Worm (Caenorhabditis elegans) whole organism, young adult: Measurements from ENCODE around the gene egl-45.

Experiments
- B0019.2 ChIP-seq: fragments of 200-800 bp; sonication (Bioruptor generic); conservative IDR thresholded peaks from 2 replicates; pipeline ENCODE4 v1.3.6; 2022; ENCODE audit warnings: missing genetic modification reagents, missing genetic modification characterization, missing compliant biosample characterization
- B0261.1 ChIP-seq: sonication (generic microtip); optimal IDR thresholded peaks from 2 replicates; lab custom pipeline; 2016; ENCODE audit warnings: mild to moderate bottlenecking, missing genetic modification characterization, moderate library complexity, missing compliant biosample characterization
- D2030.7 ChIP-seq: fragments of 200-800 bp; sonication (Bioruptor generic); IDR thresholded peaks from 2 replicates; pipeline ENCODE4 v1.3.6; 2022; ENCODE audit warnings: missing genetic modification reagents, missing genetic modification characterization, missing compliant biosample characterization
- F10E7.11 ChIP-seq: sonication (generic microtip); optimal IDR thresholded peaks from 2 replicates; lab custom pipeline; 2017; ENCODE audit warnings: mild to moderate bottlenecking, missing genetic modification characterization, moderate library complexity, missing compliant biosample characterization
- F33H1.4 ChIP-seq: fragments of 200-800 bp; sonication (Bioruptor generic); IDR thresholded peaks from 2 replicates; pipeline ENCODE4 v1.3.6; 2022; ENCODE audit warnings: missing genetic modification reagents, missing genetic modification characterization, missing compliant biosample characterization
- F57C9.4 ChIP-seq: sonication (generic microtip); optimal IDR thresholded peaks from 2 replicates; lab custom pipeline; 2017; ENCODE audit warnings: mild to moderate bottlenecking, missing genetic modification characterization, missing compliant biosample characterization
- K11D2.4 ChIP-seq: fragments of 200-800 bp; sonication (Bioruptor generic); IDR thresholded peaks from 2 replicates; pipeline ENCODE4 v1.3.6; 2022; ENCODE audit warnings: missing genetic modification reagents, missing genetic modification characterization, missing compliant biosample characterization
- K12H6.12 ChIP-seq: fragments of 200-800 bp; sonication (Bioruptor generic); optimal IDR thresholded peaks from 2 replicates; lab custom pipeline; 2018; ENCODE audit warnings: mild to moderate bottlenecking, missing genetic modification characterization, missing compliant biosample characterization
- Y56A3A.18 ChIP-seq: fragments of 200-800 bp; sonication (Bioruptor generic); IDR thresholded peaks from 2 replicates; pipeline ENCODE4 v1.3.6; 2022; ENCODE audit warnings: missing genetic modification reagents, missing genetic modification characterization, missing compliant biosample characterization
- Y79H2A.3 ChIP-seq: fragments of 200-800 bp; sonication (Bioruptor generic); conservative IDR thresholded peaks from 2 replicates; pipeline ENCODE4 v1.3.6; 2022; ENCODE audit warnings: missing genetic modification reagents, missing genetic modification characterization, missing compliant biosample characterization
- ZK185.1 ChIP-seq: sonication (generic microtip); optimal IDR thresholded peaks from 2 replicates; lab custom pipeline; 2016; ENCODE audit warnings: mild to moderate bottlenecking, missing genetic modification characterization, missing compliant biosample characterization; ENCODE audit not compliant: poor library complexity, severe bottlenecking
- akir-1 ChIP-seq: fragments of 200-800 bp; sonication (Bioruptor generic); optimal IDR thresholded peaks from 2 replicates; lab custom pipeline; 2018; ENCODE audit warnings: mild to moderate bottlenecking, missing genetic modification characterization, moderate library complexity, missing compliant biosample characterization
- ama-1 ChIP-seq, 3 experiments: fragments of 150-350 bp in 1 of 3; sonication (generic microtip) in 2 of 3; optimal IDR thresholded peaks; 2 replicates each; lab custom pipeline; 2014 to 2018; ENCODE audit warnings: missing biosample characterization in 2 of 3, missing genetic modification characterization in 2 of 3, missing genetic modification reagents in 2 of 3
- aptf-3 ChIP-seq: fragments of 200-800 bp; sonication (Bioruptor generic); IDR thresholded peaks from 2 replicates; pipeline ENCODE4 v1.3.6; 2022; ENCODE audit warnings: missing genetic modification characterization, missing compliant biosample characterization
- athp-1 ChIP-seq: sonication (generic microtip); optimal IDR thresholded peaks from 2 replicates; lab custom pipeline; 2017; ENCODE audit warnings: mild to moderate bottlenecking, missing genetic modification characterization, missing compliant biosample characterization
- bed-2 ChIP-seq: fragments of 200-800 bp; sonication (Bioruptor generic); IDR thresholded peaks from 2 replicates; pipeline ENCODE4 v1.3.6; 2022; ENCODE audit warnings: missing genetic modification reagents, missing genetic modification characterization, missing compliant biosample characterization
- ccch-3 ChIP-seq: fragments of 200-800 bp; sonication (Bioruptor generic); optimal IDR thresholded peaks from 2 replicates; lab custom pipeline; 2018; ENCODE audit warnings: mild to moderate bottlenecking, missing genetic modification characterization, missing compliant biosample characterization
- cebp-2 ChIP-seq: fragments of 200-800 bp; sonication (Bioruptor generic); IDR thresholded peaks from 2 replicates; pipeline ENCODE4 v1.3.6; 2022; ENCODE audit warnings: missing genetic modification characterization, missing compliant biosample characterization
- ceh-100 ChIP-seq: fragments of 200-800 bp; sonication (Bioruptor generic); IDR thresholded peaks from 2 replicates; pipeline ENCODE4 v1.3.6; 2022; ENCODE audit warnings: missing genetic modification reagents, missing genetic modification characterization, missing compliant biosample characterization
- dpl-1 ChIP-seq: fragments of 150-350 bp; optimal IDR thresholded peaks from 2 replicates; lab custom pipeline; 2014; ENCODE audit warnings: missing biosample characterization, missing genetic modification reagents, missing genetic modification characterization
- egrh-3 ChIP-seq: fragments of 200-800 bp; sonication (Bioruptor generic); IDR thresholded peaks from 2 replicates; pipeline ENCODE4 v1.3.6; 2022; ENCODE audit warnings: missing genetic modification reagents, missing genetic modification characterization, missing compliant biosample characterization
- ekl-4 ChIP-seq: fragments of 200-800 bp; sonication (Bioruptor generic); IDR thresholded peaks from 2 replicates; pipeline ENCODE4 v1.3.6; 2022; ENCODE audit warnings: missing genetic modification reagents, missing genetic modification characterization, missing compliant biosample characterization
- ets-4 ChIP-seq: fragments of 200-800 bp; sonication (Bioruptor generic); optimal IDR thresholded peaks from 2 replicates; lab custom pipeline; 2018; ENCODE audit warnings: mild to moderate bottlenecking, missing genetic modification characterization, missing compliant biosample characterization
- hrde-1 ChIP-seq: sonication (generic microtip); optimal IDR thresholded peaks from 2 replicates; lab custom pipeline; 2016; ENCODE audit warnings: missing genetic modification characterization, mild to moderate bottlenecking, missing compliant biosample characterization, moderate library complexity, missing genotype, missing genetic modification reagents, borderline replicate concordance
- lag-1 ChIP-seq: fragments of 200-800 bp; sonication (Bioruptor generic); IDR thresholded peaks from 2 replicates; pipeline ENCODE4 v1.3.6; 2022; ENCODE audit warnings: missing genetic modification reagents, missing genetic modification characterization, missing compliant biosample characterization
- let-526 ChIP-seq: fragments of 200-800 bp; sonication (Bioruptor generic); IDR thresholded peaks from 2 replicates; pipeline ENCODE4 v1.3.6; 2022; ENCODE audit warnings: missing genetic modification reagents, missing genetic modification characterization, missing compliant biosample characterization
- lin-35 ChIP-seq, 3 experiments: fragments of 150-350 bp in 2 of 3; sonication (generic microtip) in 1 of 3; optimal IDR thresholded peaks; 2 replicates each; lab custom pipeline; 2014 to 2018; ENCODE audit warnings: missing biosample characterization in 3 of 3, missing genetic modification characterization in 3 of 3, missing genetic modification reagents in 3 of 3
- lin-40 ChIP-seq: sonication (generic microtip); optimal IDR thresholded peaks from 2 replicates; lab custom pipeline; 2016; ENCODE audit warnings: missing genetic modification characterization, mild to moderate bottlenecking, missing compliant biosample characterization, missing genotype, missing genetic modification reagents
- lsy-27 ChIP-seq: sonication (generic microtip); optimal IDR thresholded peaks from 2 replicates; lab custom pipeline; 2017; ENCODE audit warnings: missing genetic modification characterization, mild to moderate bottlenecking, missing compliant biosample characterization, antibody characterized with exemption, missing genotype, borderline replicate concordance; ENCODE audit not compliant: insufficient read depth
- madf-3 ChIP-seq: fragments of 200-800 bp; sonication (Bioruptor generic); IDR thresholded peaks from 2 replicates; pipeline ENCODE4 v1.3.6; 2022; ENCODE audit warnings: missing genetic modification reagents, missing genetic modification characterization, missing compliant biosample characterization
- mel-28 ChIP-seq: sonication (generic microtip); optimal IDR thresholded peaks from 2 replicates; lab custom pipeline; 2016; ENCODE audit warnings: borderline replicate concordance, mild to moderate bottlenecking, missing genetic modification characterization, missing compliant biosample characterization
- nfya-1 ChIP-seq: sonication (generic microtip); optimal IDR thresholded peaks from 2 replicates; lab custom pipeline; 2017; ENCODE audit warnings: antibody characterized with exemption, missing compliant biosample characterization, missing genetic modification characterization, borderline replicate concordance; ENCODE audit not compliant: insufficient read depth
- nhr-80 ChIP-seq: sonication (generic microtip); optimal IDR thresholded peaks from 2 replicates; lab custom pipeline; 2016; ENCODE audit warnings: missing genetic modification characterization, missing compliant biosample characterization
- pbrm-1 ChIP-seq: fragments of 200-800 bp; sonication (Bioruptor generic); IDR thresholded peaks from 2 replicates; pipeline ENCODE4 v1.3.6; 2022; ENCODE audit warnings: missing genetic modification reagents, missing genetic modification characterization, missing compliant biosample characterization
- rec-8 ChIP-seq, 2 experiments: sonication (generic microtip); optimal IDR thresholded peaks; 2 replicates each; lab custom pipeline; 2016; ENCODE audit warnings: mild to moderate bottlenecking in 2 of 2, missing genetic modification characterization in 2 of 2, missing genetic modification reagents in 2 of 2, missing genotype in 2 of 2, missing biosample characterization in 1 of 2, missing compliant biosample characterization in 1 of 2, moderate library complexity in 1 of 2
- rpc-1 ChIP-seq, 2 experiments: fragments of 150-350 bp in 1 of 2; sonication (generic microtip) in 1 of 2; optimal IDR thresholded peaks; 2 replicates each; lab custom pipeline; 2014 to 2018; ENCODE audit warnings: missing biosample characterization in 1 of 2, missing genetic modification characterization in 1 of 2, missing genetic modification reagents in 1 of 2, missing genotype in 1 of 2
- sdz-38 ChIP-seq: sonication (generic microtip); optimal IDR thresholded peaks from 2 replicates; lab custom pipeline; 2016; ENCODE audit warnings: missing genotype, missing genetic modification characterization, missing compliant biosample characterization
- snpc-1.1 ChIP-seq: sonication (generic microtip); optimal IDR thresholded peaks from 2 replicates; lab custom pipeline; 2017; ENCODE audit warnings: missing genetic modification characterization, mild to moderate bottlenecking, missing compliant biosample characterization, antibody characterized with exemption, moderate library complexity, missing genotype, missing genetic modification reagents; ENCODE audit not compliant: insufficient read depth
- snpc-1.3 ChIP-seq: sonication (generic microtip); optimal IDR thresholded peaks from 2 replicates; lab custom pipeline; 2017; ENCODE audit warnings: missing genetic modification characterization, mild to moderate bottlenecking, missing compliant biosample characterization, antibody characterized with exemption, moderate library complexity, missing genotype, missing genetic modification reagents; ENCODE audit not compliant: insufficient read depth
- unc-62 ChIP-seq: fragments of 150-350 bp; optimal IDR thresholded peaks from 2 replicates; lab custom pipeline; 2014; ENCODE audit warnings: missing biosample characterization, missing genetic modification reagents, missing genetic modification characterization
- xnd-1 ChIP-seq: sonication (generic microtip); optimal IDR thresholded peaks from 2 replicates; lab custom pipeline; 2016; ENCODE audit warnings: missing genotype, missing genetic modification reagents, missing genetic modification characterization, missing compliant biosample characterization
- ztf-22 ChIP-seq: fragments of 200-800 bp; sonication (Bioruptor generic); optimal IDR thresholded peaks from 2 replicates; lab custom pipeline; 2018; ENCODE audit warnings: mild to moderate bottlenecking, missing genetic modification characterization, moderate library complexity, missing compliant biosample characterization
- ztf-25 ChIP-seq: fragments of 200-800 bp; sonication (Bioruptor generic); IDR thresholded peaks from 2 replicates; pipeline ENCODE4 v1.3.6; 2022; ENCODE audit warnings: missing genetic modification reagents, missing genetic modification characterization, missing compliant biosample characterization
- ztf-28 ChIP-seq: fragments of 200-800 bp; sonication (Bioruptor generic); IDR thresholded peaks from 2 replicates; pipeline ENCODE4 v1.3.6; 2022; ENCODE audit warnings: missing genetic modification reagents, missing genetic modification characterization, missing compliant biosample characterization

Gene egl-45

DNA sequence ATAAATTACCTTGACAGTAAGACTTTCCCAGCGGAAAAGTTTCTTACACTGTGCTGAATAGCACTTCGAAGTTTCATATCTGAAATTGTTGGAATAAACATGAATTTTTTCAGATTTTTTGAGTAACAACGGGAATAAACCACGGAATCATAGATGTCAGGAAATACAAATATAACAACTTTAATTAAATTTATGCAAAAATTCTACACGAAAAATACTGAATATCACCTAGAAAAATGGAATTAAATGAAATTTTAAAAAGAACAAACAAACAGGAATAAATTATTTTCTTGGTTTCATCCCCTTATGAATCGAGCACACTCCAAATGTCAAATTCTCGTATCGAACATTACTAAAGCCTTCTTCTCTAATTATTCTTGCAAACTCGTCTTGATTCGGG is 28.7 kb upstream of the egl-45 start, which contains the start of gene tag-307 (continued):
- TF ChIP-seq rpc-1 (optimal IDR thresholded peaks at IDR 0.05; lab: Kevin White, UChicago) = no peak
- no peak for TF ChIP-seq rpc-1 (tag; optimal IDR thresholded peaks at IDR 0.05; lab: Kevin White, UChicago)
- no peak for TF ChIP-seq akir-1 (GFP tag; lab: Kevin White, UChicago)
- TF ChIP-seq ZK185.1 = no peak
- TF ChIP-seq rec-8 (tag; optimal IDR thresholded peaks at IDR 0.05; lab: Kevin White, UChicago) = no peak
- no peak for TF ChIP-seq hrde-1 (tag; lab: Kevin White, UChicago)
- TF ChIP-seq F57C9.4 (tag; lab: Kevin White, UChicago) = no peak

DNA sequence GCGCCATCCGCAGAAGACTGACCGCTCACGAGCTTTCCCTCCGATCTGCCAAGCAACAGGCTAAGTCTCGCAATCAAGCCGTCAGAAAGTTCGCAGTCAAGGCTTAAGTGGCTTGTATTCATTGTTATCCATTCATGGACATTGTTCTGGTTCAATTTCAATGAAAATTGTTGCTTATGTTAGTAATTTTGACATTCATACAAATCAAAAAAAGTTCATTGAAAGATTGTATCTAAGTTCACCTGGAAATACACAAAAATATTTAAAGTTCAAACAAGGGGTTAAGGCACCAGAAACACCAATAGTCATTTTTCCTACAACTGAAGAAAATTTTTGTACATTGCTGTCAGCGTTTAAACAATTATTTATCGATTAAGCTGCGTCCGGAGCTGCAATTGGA is 27.0 kb upstream of the egl-45 start:
- TF ChIP-seq F33H1.4 (GFP tag; lab: Robert Waterston, UW) (0 out of 2 replicates have a peak, but pooled peaks have one; percentile 24), B0019.2 (GFP tag; lab: Robert Waterston, UW) (no peak), ZK185.1 (no peak), lin-35 (GFP tag; optimal IDR thresholded peaks at IDR 0.05; lab: Kevin White, UChicago) (peak in 1 of 3 experiments; percentile 22), Y79H2A.3 (no peak), K12H6.12 (tag; lab: Kevin White, UChicago) (no peak), B0261.1 (tag; lab: Kevin White, UChicago) (no peak), Y56A3A.18 (GFP tag; lab: Robert Waterston, UW) (0 out of 2 replicates have a peak, but pooled peaks have one; percentile 46), nhr-80 (no peak), ztf-22 (no peak), pbrm-1 (peak; percentile 66; the same call in 1 of the 2 replicates), K11D2.4 (no peak), ekl-4 (peak; percentile 78), ztf-25 (GFP tag; lab: Robert Waterston, UW) (no peak), ztf-28 (GFP tag; lab: Robert Waterston, UW) (no peak), sdz-38 (tag; lab: Kevin White, UChicago) (no peak), xnd-1 (no peak), D2030.7 (no peak; the same call in 1 of the 2 replicates), madf-3 (GFP tag; lab: Robert Waterston, UW) (peak; percentile 74), ccch-3 (GFP tag; lab: Kevin White, UChicago) (no peak), mel-28 (no peak), athp-1 (tag; lab: Kevin White, UChicago) (peak; percentile 11), nfya-1 (no peak), snpc-1.1 (tag; lab: Kevin White, UChicago) (peak; percentile 25), F10E7.11 (tag; lab: Kevin White, UChicago) (no peak), ceh-100 (GFP tag; lab: Robert Waterston, UW) (peak; percentile 57), snpc-1.3 (tag; lab: Kevin White, UChicago) (peak; percentile 11), egrh-3 (GFP tag; lab: Robert Waterston, UW) (no peak), bed-2 (GFP tag; lab: Robert Waterston, UW) (no peak), lag-1 (GFP tag; lab: Robert Waterston, UW) (no peak), dpl-1 (GFP tag; lab: Kevin White, UChicago) (no peak), ets-4 (GFP tag; lab: Kevin White, UChicago) (no peak), unc-62 (GFP tag; lab: Kevin White, UChicago) (no peak), rpc-1 (optimal IDR thresholded peaks at IDR 0.05; lab: Kevin White, UChicago) (no peak), rpc-1 (tag; optimal IDR thresholded peaks at IDR 0.05; lab: Kevin White, UChicago) (no peak), ama-1 (optimal IDR thresholded peaks at IDR 0.05; lab: Kevin White, UChicago) (no peak), ama-1 (GFP tag; optimal IDR thresholded peaks at IDR 0.05; lab: Kevin White, UChicago) (peak in 1 of 2 experiments; percentile 88), let-526 (GFP tag; lab: Robert Waterston, UW) (no peak), lsy-27 (tag; lab: Kevin White, UChicago) (no peak), aptf-3 (GFP tag; lab: Robert Waterston, UW) (no peak), cebp-2 (GFP tag; lab: Robert Waterston, UW) (no peak), lin-40 (no peak)
